Fruit fly (Drosophila melanogaster) whole organism, embryonic: Measurements from ENCODE around the gene RpL35A.

Experiments
- Ada2b ChIP-seq: fragments of 200-800 bp; sonication (Bioruptor generic); IDR thresholded peaks from 2 replicates; pipeline ENCODE4 v1.3.6; 2022; ENCODE audit warnings: missing biosample characterization, missing genetic modification characterization
- Bgb ChIP-seq: fragments of 200-800 bp; sonication (Bioruptor generic); IDR thresholded peaks from 2 replicates; pipeline ENCODE4 v1.3.6; 2022; ENCODE audit warnings: missing biosample characterization, missing genetic modification characterization; ENCODE audit not compliant: partially characterized antibody
- Blimp-1 ChIP-seq: fragments of 200-800 bp; sonication (Bioruptor generic); optimal IDR thresholded peaks from 3 replicates; lab custom pipeline; 2018; ENCODE audit warnings: missing biosample characterization, missing genetic modification characterization, mild to moderate bottlenecking, moderate library complexity, missing genetic modification reagents
- BtbVII ChIP-seq: fragments of 200-800 bp; sonication (Bioruptor generic); optimal IDR thresholded peaks from 3 replicates; lab custom pipeline; 2017; ENCODE audit warnings: missing biosample characterization, mild to moderate bottlenecking, missing genetic modification characterization
- CG10267 ChIP-seq: fragments of 200-800 bp; sonication (Bioruptor generic); optimal IDR thresholded peaks from 2 replicates; lab custom pipeline; 2018; ENCODE audit warnings: missing biosample characterization, mild to moderate bottlenecking, missing genetic modification characterization, moderate library complexity
- CG11247 ChIP-seq: fragments of 200-800 bp; sonication (Bioruptor generic); IDR thresholded peaks from 2 replicates; pipeline ENCODE4 v1.3.6; 2022; ENCODE audit warnings: missing biosample characterization, missing genetic modification characterization
- CG14050 ChIP-seq: fragments of 200-800 bp; sonication (Bioruptor generic); IDR thresholded peaks from 3 replicates; pipeline ENCODE4 v1.3.6; 2022; ENCODE audit warnings: missing biosample characterization, missing genetic modification characterization
- CG14441 ChIP-seq: fragments of 200-800 bp; sonication (Bioruptor generic); IDR thresholded peaks from 2 replicates; pipeline ENCODE4 v1.3.6; 2022; ENCODE audit warnings: missing biosample characterization, missing genetic modification characterization
- CG14965 ChIP-seq: fragments of 200-800 bp; sonication (Bioruptor generic); optimal IDR thresholded peaks from 2 replicates; lab custom pipeline; 2016; ENCODE audit warnings: missing biosample characterization, missing genetic modification characterization, borderline replicate concordance
- CG15073 ChIP-seq: fragments of 200-800 bp; sonication (Bioruptor generic); optimal IDR thresholded peaks from 2 replicates; lab custom pipeline; 2016; ENCODE audit warnings: missing biosample characterization, missing genetic modification characterization
- CG15479 ChIP-seq: fragments of 200-800 bp; sonication (Bioruptor generic); optimal IDR thresholded peaks from 3 replicates; lab custom pipeline; 2019; ENCODE audit warnings: missing biosample characterization, mild to moderate bottlenecking, missing genetic modification characterization, moderate library complexity
- CG17912 ChIP-seq: fragments of 200-800 bp; sonication (Bioruptor generic); optimal IDR thresholded peaks from 2 replicates; lab custom pipeline; 2018; ENCODE audit warnings: missing biosample characterization, mild to moderate bottlenecking, missing genetic modification characterization
- CG30020 ChIP-seq: fragments of 200-800 bp; optimal IDR thresholded peaks from 2 replicates; lab custom pipeline; 2019; ENCODE audit warnings: missing biosample characterization, mild to moderate bottlenecking, missing genetic modification characterization, moderate library complexity
- CG30403 ChIP-seq: fragments of 200-800 bp; sonication (Bioruptor generic); optimal IDR thresholded peaks from 3 replicates; lab custom pipeline; 2016; ENCODE audit warnings: missing biosample characterization, missing genetic modification characterization
- CG30431 ChIP-seq: fragments of 200-800 bp; sonication (Bioruptor generic); optimal IDR thresholded peaks from 2 replicates; lab custom pipeline; 2017; ENCODE audit warnings: missing biosample characterization, missing genetic modification characterization
- CG3407 ChIP-seq: fragments of 200-800 bp; sonication (Bioruptor generic); optimal IDR thresholded peaks from 2 replicates; lab custom pipeline; 2018; ENCODE audit warnings: missing biosample characterization, mild to moderate bottlenecking, missing genetic modification characterization
- CG42726 ChIP-seq: fragments of 200-800 bp; sonication (Bioruptor generic); IDR thresholded peaks from 2 replicates; pipeline ENCODE4 v1.3.6; 2022; ENCODE audit warnings: missing biosample characterization, missing genetic modification characterization; ENCODE audit not compliant: partially characterized antibody
- CG7963 ChIP-seq: fragments of 200-800 bp; sonication (Bioruptor generic); IDR thresholded peaks from 3 replicates; pipeline ENCODE4 v1.3.6; 2022; ENCODE audit warnings: missing biosample characterization, missing genetic modification characterization; ENCODE audit not compliant: partially characterized antibody
- CG8089 ChIP-seq: fragments of 200-800 bp; sonication (Bioruptor generic); optimal IDR thresholded peaks from 3 replicates; lab custom pipeline; 2016; ENCODE audit warnings: missing biosample characterization, missing genetic modification characterization
- CG8388 ChIP-seq: fragments of 200-800 bp; sonication (Bioruptor generic); optimal IDR thresholded peaks from 2 replicates; lab custom pipeline; 2019; ENCODE audit warnings: missing biosample characterization, mild to moderate bottlenecking, missing genetic modification characterization, moderate library complexity
- CG9609 ChIP-seq: fragments of 200-800 bp; sonication (Bioruptor generic); optimal IDR thresholded peaks from 3 replicates; lab custom pipeline; 2016; ENCODE audit warnings: missing biosample characterization, missing genetic modification characterization
- CG9797 ChIP-seq: fragments of 200-800 bp; sonication (Bioruptor generic); optimal IDR thresholded peaks from 3 replicates; lab custom pipeline; 2018; ENCODE audit warnings: missing biosample characterization, mild to moderate bottlenecking, missing genetic modification characterization
- CG9876 ChIP-seq: fragments of 200-800 bp; sonication (Bioruptor generic); optimal IDR thresholded peaks from 2 replicates; lab custom pipeline; 2016; ENCODE audit warnings: missing biosample characterization, missing genetic modification characterization
- CG9932 ChIP-seq: fragments of 200-800 bp; sonication (Bioruptor generic); IDR thresholded peaks from 2 replicates; pipeline ENCODE4 v1.3.6; 2022; ENCODE audit warnings: missing biosample characterization, missing genetic modification characterization
- CrebB ChIP-seq: fragments of 200-800 bp; sonication (Bioruptor generic); optimal IDR thresholded peaks from 3 replicates; lab custom pipeline; 2018; ENCODE audit warnings: missing biosample characterization, mild to moderate bottlenecking, missing genetic modification characterization
- Dad ChIP-seq: fragments of 200-800 bp; sonication (Bioruptor generic); optimal IDR thresholded peaks from 3 replicates; lab custom pipeline; 2016; ENCODE audit warnings: missing biosample characterization, missing genetic modification characterization
- Dip3 ChIP-seq: fragments of 200-800 bp; sonication (Bioruptor generic); optimal IDR thresholded peaks from 3 replicates; lab custom pipeline; 2016; ENCODE audit warnings: missing biosample characterization, missing genetic modification characterization
- Dll ChIP-seq: fragments of 200-800 bp; sonication (Bioruptor generic); IDR thresholded peaks from 4 replicates; pipeline ENCODE4 v1.3.6; 2022; ENCODE audit warnings: missing biosample characterization, missing genetic modification characterization; ENCODE audit not compliant: partially characterized antibody
- Dref ChIP-seq: fragments of 200-800 bp; sonication (Bioruptor generic); IDR thresholded peaks from 2 replicates; pipeline ENCODE4 v1.3.6; 2022; ENCODE audit warnings: missing biosample characterization, missing genetic modification characterization
- E2f2 ChIP-seq: fragments of 200-800 bp; sonication (Bioruptor generic); IDR thresholded peaks from 2 replicates; pipeline ENCODE4 v1.3.6; 2022; ENCODE audit warnings: missing biosample characterization, missing genetic modification characterization
- Hmr ChIP-seq: fragments of 200-800 bp; sonication (Bioruptor generic); optimal IDR thresholded peaks from 3 replicates; lab custom pipeline; 2017; ENCODE audit warnings: mild to moderate bottlenecking, missing biosample characterization, missing genetic modification reagents, missing genetic modification characterization
- Hr3 ChIP-seq: fragments of 200-800 bp; sonication (Bioruptor generic); optimal IDR thresholded peaks from 3 replicates; lab custom pipeline; 2016; ENCODE audit warnings: missing biosample characterization, missing genetic modification characterization
- Hr51 ChIP-seq, 2 experiments: fragments of 200-800 bp; sonication (Bioruptor generic); optimal IDR thresholded peaks; 2 replicates in 1 of 2; 3 replicates in 1 of 2; lab custom pipeline; 2016 to 2018; ENCODE audit warnings: missing biosample characterization in 2 of 2, missing genetic modification characterization in 2 of 2, mild to moderate bottlenecking in 1 of 2, moderate library complexity in 1 of 2
- Hr78 ChIP-seq, 2 experiments: fragments of 200-800 bp in 1 of 2; fragments of >200 bp in 1 of 2; sonication (Bioruptor generic) in 1 of 2; optimal IDR thresholded peaks; 2 replicates each; lab custom pipeline; 2017 to 2019; ENCODE audit warnings: missing biosample characterization in 2 of 2, missing genetic modification characterization in 2 of 2, mild to moderate bottlenecking in 1 of 2, moderate library complexity in 1 of 2
- Med ChIP-seq: fragments of 200-800 bp; sonication (Bioruptor generic); peaks from one replicate; lab custom pipeline; 2016; ENCODE audit warnings: missing biosample characterization, missing genetic modification characterization, mild to moderate bottlenecking, inconsistent platforms, moderate library complexity
- NfI ChIP-seq: fragments of 200-800 bp; sonication (Bioruptor generic); optimal IDR thresholded peaks from 3 replicates; lab custom pipeline; 2018; ENCODE audit warnings: missing biosample characterization, mild to moderate bottlenecking, missing genetic modification characterization, moderate library complexity
- Vsx1 ChIP-seq: fragments of 200-800 bp; sonication (Bioruptor generic); optimal IDR thresholded peaks from 2 replicates; lab custom pipeline; 2017; ENCODE audit warnings: missing biosample characterization, mild to moderate bottlenecking, missing genetic modification characterization, missing genetic modification reagents
- bab2 ChIP-seq: fragments of 200-800 bp; sonication (Bioruptor generic); optimal IDR thresholded peaks from 2 replicates; lab custom pipeline; 2016; ENCODE audit warnings: missing biosample characterization, missing genetic modification characterization
- dmrt99B ChIP-seq: fragments of 200-800 bp; sonication (Bioruptor generic); optimal IDR thresholded peaks from 2 replicates; lab custom pipeline; 2018; ENCODE audit warnings: missing biosample characterization, mild to moderate bottlenecking, missing genetic modification characterization, moderate library complexity
- dpn ChIP-seq, 2 experiments: fragments of 200-800 bp; sonication (Bioruptor generic); optimal IDR thresholded peaks; 3 replicates each; lab custom pipeline; 2016; ENCODE audit warnings: missing biosample characterization in 2 of 2, missing genetic modification characterization in 2 of 2
- emc ChIP-seq: fragments of 200-800 bp; sonication (Bioruptor generic); optimal IDR thresholded peaks from 2 replicates; lab custom pipeline; 2016; ENCODE audit warnings: missing biosample characterization, missing genetic modification characterization
- h ChIP-seq: fragments of >200 bp; optimal IDR thresholded peaks from 2 replicates; lab custom pipeline; 2017
- ken ChIP-seq: fragments of 200-800 bp; sonication (Bioruptor generic); IDR thresholded peaks from 3 replicates; pipeline ENCODE4 v1.3.6; 2022; ENCODE audit warnings: missing biosample characterization, missing genetic modification characterization
- lab ChIP-seq: fragments of 200-800 bp; sonication (Bioruptor generic); optimal IDR thresholded peaks from 3 replicates; lab custom pipeline; 2017; ENCODE audit warnings: missing biosample characterization, missing genetic modification characterization, mild to moderate bottlenecking, moderate library complexity, missing genetic modification reagents
- peb ChIP-seq: fragments of 200-800 bp; sonication (Bioruptor generic); IDR thresholded peaks from 2 replicates; pipeline ENCODE4 v1.3.6; 2022; ENCODE audit warnings: missing biosample characterization, missing genetic modification characterization
- prd ChIP-seq, 3 experiments: fragments of >200 bp in 2 of 3; fragments of 200-800 bp in 1 of 3; sonication (Bioruptor generic) in 1 of 3; optimal IDR thresholded peaks in 2 of 3; IDR thresholded peaks in 1 of 3; 2 replicates in 2 of 3; 3 replicates in 1 of 3; pipeline versions ENCODE4 v1.3.6 to Lab custom; 2017 to 2022; ENCODE audit warnings: missing biosample characterization in 1 of 3, missing genetic modification characterization in 1 of 3
- ranshi ChIP-seq: fragments of 200-800 bp; sonication (Bioruptor generic); IDR thresholded peaks from 2 replicates; pipeline ENCODE4 v1.3.6; 2022; ENCODE audit warnings: missing biosample characterization, missing genetic modification characterization
- twi ChIP-seq: fragments of 200-800 bp; optimal IDR thresholded peaks from 2 replicates; lab custom pipeline; 2019; ENCODE audit warnings: missing biosample characterization, mild to moderate bottlenecking, missing genetic modification characterization, moderate library complexity
- usp ChIP-seq: fragments of >200 bp; optimal IDR thresholded peaks from 2 replicates; lab custom pipeline; 2017; ENCODE audit warnings: missing biosample characterization, missing genetic modification characterization
- yki ChIP-seq: fragments of >200 bp; optimal IDR thresholded peaks from 3 replicates; lab custom pipeline; 2018
- zfh1 ChIP-seq: fragments of 200-800 bp; sonication (Bioruptor generic); IDR thresholded peaks from 3 replicates; pipeline ENCODE4 v1.3.6; 2022; ENCODE audit warnings: missing biosample characterization, missing genetic modification characterization

RpL35A gene

dm6 chr3R:5454334-5454733, 12.6 kb downstream of the RpL35A start:
- TF ChIP-seq Hr3 (GFP tag; lab: Kevin White, UChicago) (no peak), Bgb (GFP tag; lab: Robert Waterston, UW) (no peak), CG11247 (GFP tag; lab: Robert Waterston, UW) (0 out of 2 replicates have a peak, but pooled peaks have one; percentile 26), Hr51 (GFP tag; optimal IDR thresholded peaks at IDR 0.05; lab: Kevin White, UChicago) (no peak), ranshi (GFP tag; lab: Robert Waterston, UW) (no peak), ken (GFP tag; lab: Robert Waterston, UW) (no peak), E2f2 (no peak), bab2 (no peak), CG9609 (GFP tag; lab: Kevin White, UChicago) (no peak), CG30020 (no peak), prd (optimal IDR thresholded peaks at IDR 0.05; lab: Kevin White, UChicago) (no peak), prd (GFP tag; IDR thresholded peaks at IDR 0.05; lab: Robert Waterston, UW) (peak; percentile 38; the same call in 1 of the 3 replicates), dpn (GFP tag; optimal IDR thresholded peaks at IDR 0.05; lab: Kevin White, UChicago) (no peak), CG14965 (GFP tag; lab: Kevin White, UChicago) (no peak), Dip3 (GFP tag; lab: Kevin White, UChicago) (no peak), CG14050 (GFP tag; lab: Robert Waterston, UW) (no peak), CrebB (tag; lab: Kevin White, UChicago) (no peak), h (lab: Kevin White, UChicago) (no peak), BtbVII (GFP tag; lab: Kevin White, UChicago) (peak; percentile 23), CG7963 (GFP tag; lab: Robert Waterston, UW) (no peak), Hmr (peak; percentile 37), Vsx1 (GFP tag; lab: Kevin White, UChicago) (no peak), Blimp-1 (GFP tag; lab: Kevin White, UChicago) (no peak), NfI (GFP tag; lab: Kevin White, UChicago) (no peak), CG17912 (no peak), CG9797 (no peak), Dref (GFP tag; lab: Robert Waterston, UW) (no peak; the same call in 1 of the 2 replicates), CG9876 (GFP tag; lab: Kevin White, UChicago) (no peak), emc (GFP tag; lab: Kevin White, UChicago) (no peak), usp (GFP tag; lab: Kevin White, UChicago) (no peak), zfh1 (GFP tag; lab: Robert Waterston, UW) (no peak), CG15073 (GFP tag; lab: Kevin White, UChicago) (no peak), dmrt99B (tag; lab: Kevin White, UChicago) (no peak), CG9932 (GFP tag; lab: Robert Waterston, UW) (peak; percentile 21; the same call in 1 of the 2 replicates), twi (tag; lab: Kevin White, UChicago) (no peak), Hr78 (GFP tag; optimal IDR thresholded peaks at IDR 0.05; lab: Kevin White, UChicago) (no peak), CG30431 (GFP tag; lab: Kevin White, UChicago) (no peak), peb (no peak), CG8388 (GFP tag; lab: Kevin White, UChicago) (no peak), CG3407 (GFP tag; lab: Kevin White, UChicago) (no peak), Ada2b (no peak), CG42726 (GFP tag; lab: Robert Waterston, UW) (no peak), Dll (GFP tag; lab: Robert Waterston, UW) (no peak), lab (GFP tag; lab: Kevin White, UChicago) (peak; percentile 51), Med (GFP tag; lab: Kevin White, UChicago) (peak; percentile 81), Dad (GFP tag; lab: Kevin White, UChicago) (no peak), CG8089 (GFP tag; lab: Kevin White, UChicago) (no peak), yki (lab: Kevin White, UChicago) (no peak), CG14441 (GFP tag; lab: Robert Waterston, UW) (no peak), CG30403 (no peak), CG15479 (GFP tag; lab: Kevin White, UChicago) (no peak), CG10267 (tag; lab: Kevin White, UChicago) (no peak)
